Worm (Caenorhabditis elegans) whole organism, dauer: ENCODE measurements around the gene dao-2.

Source experiments
- unc-62 ChIP-seq: sonication (generic microtip); optimal IDR thresholded peaks from 2 replicates; lab custom pipeline; 2017; ENCODE audit warnings: missing biosample characterization, missing genetic modification reagents, missing genetic modification characterization

Gene dao-2

ce11 chrII:4590660-4591059 is 27.9 kb downstream of the dao-2 start:
- no peak for TF ChIP-seq unc-62

ce11 chrII:4597441-4597840 is 34.7 kb downstream of the dao-2 start:
- TF ChIP-seq unc-62: no peak

- TF ChIP-seq unc-62: no peak
Observed at ce11 chrII:4598815-4599214, 36.1 kb downstream of the dao-2 start.

ce11 chrII:4599838-4600237 is 37.1 kb downstream of the dao-2 start:
- TF ChIP-seq unc-62: no peak

- TF ChIP-seq unc-62: no peak
Observed at ce11 chrII:4600276-4600675, 37.5 kb downstream of the dao-2 start.

- no peak for TF ChIP-seq unc-62
Observed at ce11 chrII:4600818-4601217, 38.1 kb downstream of the dao-2 start.

ce11 chrII:4601256-4601655 is 38.5 kb downstream of the dao-2 start, which contains the start of gene ipla-1:
Gene ipla-1, minus strand, starts transcription at chrII:4601356.
- no peak for TF ChIP-seq unc-62

- no peak for TF ChIP-seq unc-62
Observed at ce11 chrII:4602533-4602932, 39.8 kb downstream of the dao-2 start, which contains the start of gene coa-3. Gene coa-3, minus strand, starts transcription at chrII:4602633.

- TF ChIP-seq unc-62: no peak
Observed at ce11 chrII:4603035-4603434, 40.3 kb downstream of the dao-2 start, which contains the start of gene F35D11.4. Gene F35D11.4, plus strand, starts transcription at chrII:4603427.

ce11 chrII:4604149-4604548 is 41.4 kb downstream of the dao-2 start:
- TF ChIP-seq unc-62: no peak

- TF ChIP-seq unc-62: no peak
Observed at ce11 chrII:4604680-4605079, 41.9 kb downstream of the dao-2 start.

- no peak for TF ChIP-seq unc-62
Observed at ce11 chrII:4606687-4607297, 44.0 kb downstream of the dao-2 start.

- no peak for TF ChIP-seq unc-62
Observed at ce11 chrII:4608073-4608472, 45.3 kb downstream of the dao-2 start, which contains the start of gene F35D11.3. Gene F35D11.3, plus strand, starts transcription at chrII:4608372.

- no peak for TF ChIP-seq unc-62
Observed at ce11 chrII:4612694-4613093, 49.9 kb downstream of the dao-2 start, which contains the start of gene pqn-35. Gene pqn-35, plus strand, starts transcription at chrII:4612994.
